Fruit fly (Drosophila melanogaster) whole organism, embryonic: ENCODE data around the gene APP-BP1.
A peak's percentile ranks its signal among the peaks of the same experiment; 100 is the strongest.

ENCODE experiments used
- Ada2b ChIP-seq: fragments of 200-800 bp; sonication (Bioruptor generic); IDR thresholded peaks from 2 replicates; pipeline ENCODE4 v1.3.6; 2022; ENCODE audit warnings: missing biosample characterization, missing genetic modification characterization
- Aef1 ChIP-seq: fragments of 200-800 bp; sonication (Bioruptor generic); IDR thresholded peaks from 3 replicates; pipeline ENCODE4 v1.3.6; 2022; ENCODE audit warnings: missing biosample characterization, missing genetic modification characterization
- CG10209 ChIP-seq: fragments of 200-800 bp; sonication (Bioruptor generic); optimal IDR thresholded peaks from 3 replicates; lab custom pipeline; 2017; ENCODE audit warnings: missing biosample characterization, mild to moderate bottlenecking, missing genetic modification characterization, missing genetic modification reagents
- CG11696 ChIP-seq: fragments of 200-800 bp; sonication (Bioruptor generic); IDR thresholded peaks from 2 replicates; pipeline ENCODE4 v1.3.6; 2022; ENCODE audit warnings: missing biosample characterization, missing genetic modification characterization
- CG13123 ChIP-seq: fragments of 200-800 bp; sonication (Bioruptor generic); optimal IDR thresholded peaks from 2 replicates; lab custom pipeline; 2016; ENCODE audit warnings: missing biosample characterization, missing genetic modification characterization
- CG14050 ChIP-seq: fragments of 200-800 bp; sonication (Bioruptor generic); IDR thresholded peaks from 3 replicates; pipeline ENCODE4 v1.3.6; 2022; ENCODE audit warnings: missing biosample characterization, missing genetic modification characterization
- CG14965 ChIP-seq: fragments of 200-800 bp; sonication (Bioruptor generic); optimal IDR thresholded peaks from 2 replicates; lab custom pipeline; 2016; ENCODE audit warnings: missing biosample characterization, missing genetic modification characterization, borderline replicate concordance
- CG1647 ChIP-seq: fragments of 200-800 bp; sonication (Bioruptor generic); optimal IDR thresholded peaks from 3 replicates; lab custom pipeline; 2016; ENCODE audit warnings: missing biosample characterization, missing genetic modification characterization
- CG17361 ChIP-seq: fragments of 200-800 bp; sonication (Bioruptor generic); IDR thresholded peaks from 3 replicates; pipeline ENCODE4 v1.3.6; 2022; ENCODE audit warnings: missing biosample characterization, missing genetic modification characterization
- CG17568 ChIP-seq: fragments of 200-800 bp; sonication (Bioruptor generic); optimal IDR thresholded peaks from 2 replicates; lab custom pipeline; 2018; ENCODE audit warnings: missing biosample characterization, mild to moderate bottlenecking, missing genetic modification characterization, moderate library complexity
- CG18262 ChIP-seq: fragments of 200-800 bp; optimal IDR thresholded peaks from 3 replicates; lab custom pipeline; 2019; ENCODE audit warnings: missing biosample characterization, mild to moderate bottlenecking, missing genetic modification characterization, moderate library complexity
- CG2875 ChIP-seq: fragments of 200-800 bp; sonication (Bioruptor generic); optimal IDR thresholded peaks from 2 replicates; lab custom pipeline; 2017; ENCODE audit warnings: missing biosample characterization, mild to moderate bottlenecking, missing genetic modification characterization, missing genetic modification reagents
- CG2889 ChIP-seq: fragments of 200-800 bp; sonication (Bioruptor generic); IDR thresholded peaks from 3 replicates; pipeline ENCODE4 v1.3.6; 2022; ENCODE audit warnings: missing biosample characterization, missing genetic modification characterization
- CG34422 ChIP-seq: fragments of 200-800 bp; sonication (Bioruptor generic); IDR thresholded peaks from 3 replicates; pipeline ENCODE4 v1.3.6; 2022; ENCODE audit warnings: missing biosample characterization, missing genetic modification characterization
- CG4854 ChIP-seq: fragments of 200-800 bp; sonication (Bioruptor generic); optimal IDR thresholded peaks from 2 replicates; lab custom pipeline; 2016; ENCODE audit warnings: missing biosample characterization, missing genetic modification characterization, inconsistent platforms
- CG5953 ChIP-seq: fragments of 200-800 bp; sonication (Bioruptor generic); IDR thresholded peaks from 2 replicates; pipeline ENCODE4 v1.3.6; 2022; ENCODE audit warnings: missing biosample characterization, missing genetic modification characterization
- CG7357 ChIP-seq: fragments of 200-800 bp; sonication (Bioruptor generic); IDR thresholded peaks from 3 replicates; pipeline ENCODE4 v1.3.6; 2022; ENCODE audit warnings: missing biosample characterization, missing genetic modification characterization
- CG8359 ChIP-seq: fragments of 200-800 bp; sonication (Bioruptor generic); optimal IDR thresholded peaks from 2 replicates; lab custom pipeline; 2017; ENCODE audit warnings: missing biosample characterization, mild to moderate bottlenecking, missing genetic modification characterization, borderline replicate concordance
- CG9817 ChIP-seq: fragments of 200-800 bp; sonication (Bioruptor generic); optimal IDR thresholded peaks from 2 replicates; lab custom pipeline; 2018; ENCODE audit warnings: missing biosample characterization, mild to moderate bottlenecking, missing genetic modification characterization, moderate library complexity
- CTCF ChIP-seq: fragments of 200-800 bp; sonication (Bioruptor generic); optimal IDR thresholded peaks from 2 replicates; lab custom pipeline; 2017; ENCODE audit warnings: missing biosample characterization, mild to moderate bottlenecking, missing genetic modification characterization, moderate library complexity
- Chrac-16 ChIP-seq: fragments of 200-800 bp; sonication (Bioruptor generic); optimal IDR thresholded peaks from 3 replicates; lab custom pipeline; 2016; ENCODE audit warnings: missing biosample characterization, missing genetic modification characterization
- Dek ChIP-seq: fragments of 200-800 bp; sonication (Bioruptor generic); optimal IDR thresholded peaks from 3 replicates; lab custom pipeline; 2019; ENCODE audit warnings: missing biosample characterization, mild to moderate bottlenecking, missing genetic modification characterization, moderate library complexity
- NC2β ChIP-seq: fragments of 200-800 bp; sonication (Bioruptor generic); optimal IDR thresholded peaks from 2 replicates; lab custom pipeline; 2016; ENCODE audit warnings: missing biosample characterization, missing genetic modification characterization
- NFAT ChIP-seq: fragments of 200-800 bp; sonication (Bioruptor generic); IDR thresholded peaks from 2 replicates; pipeline ENCODE4 v1.3.6; 2022; ENCODE audit warnings: missing biosample characterization, missing genetic modification characterization
- NK7.1 ChIP-seq: fragments of 200-800 bp; sonication (Bioruptor generic); optimal IDR thresholded peaks from 3 replicates; lab custom pipeline; 2016; ENCODE audit warnings: missing biosample characterization, missing genetic modification characterization
- Nf-YC ChIP-seq: fragments of 200-800 bp; optimal IDR thresholded peaks from 3 replicates; lab custom pipeline; 2019; ENCODE audit warnings: missing biosample characterization, mild to moderate bottlenecking, missing genetic modification characterization, moderate library complexity
- Oli ChIP-seq: fragments of 200-800 bp; sonication (Bioruptor generic); optimal IDR thresholded peaks from 2 replicates; lab custom pipeline; 2018; ENCODE audit warnings: missing biosample characterization, mild to moderate bottlenecking, missing genetic modification characterization, moderate library complexity
- abd-A ChIP-seq: fragments of 200-800 bp; sonication (Bioruptor generic); optimal IDR thresholded peaks from 3 replicates; lab custom pipeline; 2019; ENCODE audit warnings: missing biosample characterization, mild to moderate bottlenecking, missing genetic modification characterization, moderate library complexity
- bbx ChIP-seq: fragments of 200-800 bp; sonication (Bioruptor generic); IDR thresholded peaks from 2 replicates; pipeline ENCODE4 v1.3.6; 2022; ENCODE audit warnings: missing biosample characterization, missing genetic modification characterization; ENCODE audit not compliant: partially characterized antibody
- cg ChIP-seq: fragments of 200-800 bp; sonication (Bioruptor generic); optimal IDR thresholded peaks from 3 replicates; lab custom pipeline; 2019; ENCODE audit warnings: missing biosample characterization, mild to moderate bottlenecking, missing genetic modification characterization, moderate library complexity
- chif ChIP-seq, 2 experiments: fragments of 200-800 bp; sonication (Bioruptor generic); optimal IDR thresholded peaks; 3 replicates each; lab custom pipeline; 2016; ENCODE audit warnings: missing biosample characterization in 2 of 2, missing genetic modification characterization in 2 of 2
- dimm ChIP-seq: fragments of 200-800 bp; sonication (Bioruptor generic); IDR thresholded peaks from 2 replicates; pipeline ENCODE4 v1.3.6; 2022; ENCODE audit warnings: missing biosample characterization, missing genetic modification characterization
- eyg ChIP-seq: fragments of 200-800 bp; sonication (Bioruptor generic); optimal IDR thresholded peaks from 3 replicates; lab custom pipeline; 2016; ENCODE audit warnings: missing biosample characterization, missing genetic modification characterization
- fd64A ChIP-seq: fragments of 200-800 bp; sonication (Bioruptor generic); optimal IDR thresholded peaks from 3 replicates; lab custom pipeline; 2018; ENCODE audit warnings: missing biosample characterization, mild to moderate bottlenecking, missing genetic modification characterization
- gfzf ChIP-seq: fragments of 200-800 bp; sonication (Bioruptor generic); optimal IDR thresholded peaks from 2 replicates; lab custom pipeline; 2016; ENCODE audit warnings: missing biosample characterization, mild to moderate bottlenecking, missing genetic modification characterization, moderate library complexity
- ind ChIP-seq: fragments of 200-800 bp; sonication (Bioruptor generic); optimal IDR thresholded peaks from 3 replicates; lab custom pipeline; 2016; ENCODE audit warnings: missing biosample characterization, missing genetic modification characterization
- nerfin-2 ChIP-seq: fragments of 200-800 bp; sonication (Bioruptor generic); IDR thresholded peaks from 2 replicates; pipeline ENCODE4 v1.3.6; 2022; ENCODE audit warnings: missing biosample characterization, missing genetic modification characterization; ENCODE audit not compliant: partially characterized antibody
- pho ChIP-seq: fragments of 200-800 bp; sonication (Bioruptor generic); optimal IDR thresholded peaks from 2 replicates; lab custom pipeline; 2016; ENCODE audit warnings: missing biosample characterization, missing genetic modification characterization
- pzg ChIP-seq: fragments of 200-800 bp; sonication (Bioruptor generic); optimal IDR thresholded peaks from 3 replicates; lab custom pipeline; 2018; ENCODE audit warnings: missing biosample characterization, mild to moderate bottlenecking, missing genetic modification characterization, moderate library complexity
- ro ChIP-seq: fragments of 200-800 bp; sonication (Bioruptor generic); IDR thresholded peaks from 2 replicates; pipeline ENCODE4 v1.3.6; 2022; ENCODE audit warnings: missing biosample characterization, missing genetic modification characterization
- sens-2 ChIP-seq: fragments of 200-800 bp; sonication (Bioruptor generic); IDR thresholded peaks from 2 replicates; pipeline ENCODE4 v1.3.6; 2022; ENCODE audit warnings: missing biosample characterization, missing genetic modification characterization
- slbo ChIP-seq: fragments of 200-800 bp; sonication (Bioruptor generic); IDR thresholded peaks from 2 replicates; pipeline ENCODE4 v1.3.6; 2022; ENCODE audit warnings: missing biosample characterization, missing genetic modification characterization
- tgo ChIP-seq: fragments of 200-800 bp; sonication (Bioruptor generic); IDR thresholded peaks from 3 replicates; pipeline ENCODE4 v1.3.6; 2022; ENCODE audit warnings: missing biosample characterization, missing genetic modification characterization
- tll ChIP-seq, 2 experiments: fragments of 200-800 bp in 1 of 2; fragments of >200 bp in 1 of 2; sonication (Bioruptor generic) in 1 of 2; optimal IDR thresholded peaks; 2 replicates each; lab custom pipeline; 2017 to 2019; ENCODE audit warnings: missing biosample characterization in 2 of 2, missing genetic modification characterization in 2 of 2, mild to moderate bottlenecking in 1 of 2, moderate library complexity in 1 of 2
- toy ChIP-seq: fragments of 200-800 bp; sonication (Bioruptor generic); IDR thresholded peaks from 2 replicates; pipeline ENCODE4 v1.3.6; 2022; ENCODE audit warnings: missing biosample characterization, missing genetic modification characterization
- trh ChIP-seq: fragments of 200-800 bp; sonication (Bioruptor generic); optimal IDR thresholded peaks from 2 replicates; lab custom pipeline; 2016; ENCODE audit warnings: missing biosample characterization, missing genetic modification characterization
- tx ChIP-seq: fragments of 200-800 bp; sonication (Bioruptor generic); optimal IDR thresholded peaks from 2 replicates; lab custom pipeline; 2016; ENCODE audit warnings: missing biosample characterization, missing genetic modification characterization
- unc-4 ChIP-seq: fragments of 200-800 bp; sonication (Bioruptor generic); IDR thresholded peaks from 2 replicates; pipeline ENCODE4 v1.3.6; 2022; ENCODE audit warnings: missing biosample characterization, missing genetic modification characterization; ENCODE audit not compliant: partially characterized antibody
- zf30C ChIP-seq: fragments of 200-800 bp; sonication (Bioruptor generic); optimal IDR thresholded peaks from 3 replicates; lab custom pipeline; 2018; ENCODE audit warnings: missing biosample characterization, mild to moderate bottlenecking, missing genetic modification characterization

APP-BP1 gene

DNA sequence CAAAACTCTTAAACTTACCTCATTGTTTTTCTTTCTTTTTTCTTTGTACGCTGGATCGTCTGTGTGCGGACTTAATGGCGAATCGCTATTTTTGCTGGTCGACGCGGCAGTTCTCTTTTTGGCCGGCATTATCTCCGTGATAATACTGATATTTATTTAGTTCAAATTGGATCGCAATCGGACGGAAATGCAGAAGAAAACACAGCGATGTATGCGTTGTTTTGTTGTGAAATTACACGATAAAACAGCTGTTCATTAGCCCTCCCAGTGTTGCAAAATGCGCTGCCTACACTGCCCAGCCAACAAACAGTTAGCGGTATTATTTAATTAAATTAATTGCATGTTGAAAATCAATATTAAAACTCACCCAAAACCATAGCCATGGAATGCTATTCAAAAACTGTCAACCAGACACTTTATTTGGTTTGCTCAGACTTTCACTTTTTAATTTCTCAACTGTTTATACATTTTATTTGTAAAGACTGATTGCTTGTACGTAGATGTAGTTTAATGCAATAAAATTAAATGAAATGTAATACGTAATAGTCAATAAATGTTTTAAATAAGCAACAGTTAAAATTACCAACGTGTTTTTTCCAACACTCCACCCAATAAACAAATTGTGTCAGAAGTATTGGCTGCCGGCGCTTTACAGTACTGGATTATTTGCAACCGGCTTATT, at the start of gene APP-BP1, which contains the start of gene Irbp18 (continued):
- peak; percentile 66; the same call in 2 of the 3 replicates for TF ChIP-seq CG7357 (GFP tag; lab: Robert Waterston, UW)
- TF ChIP-seq CG10209 = peak; percentile 96
- peak; percentile 50 for TF ChIP-seq CG14965
- TF ChIP-seq NC2β = peak; percentile 93
- TF ChIP-seq CG11696 (GFP tag; lab: Robert Waterston, UW) = peak; percentile 65
- peak; percentile 97 for TF ChIP-seq CG17361
- TF ChIP-seq CG14050 (GFP tag; lab: Robert Waterston, UW) = peak; percentile 74
- peak; percentile 93 for TF ChIP-seq Chrac-16 (GFP tag; lab: Kevin White, UChicago)
- peak; percentile 93 for TF ChIP-seq Oli (tag; lab: Kevin White, UChicago)
- no peak for TF ChIP-seq abd-A
- TF ChIP-seq NFAT = peak; percentile 74
- peak; percentile 59; the same call in 1 of the 2 replicates for TF ChIP-seq dimm
- peak; percentile 87 for TF ChIP-seq NK7.1
- no peak; the same call in 1 of the 2 replicates for TF ChIP-seq ro (GFP tag; lab: Robert Waterston, UW)
- peak; percentile 72 for TF ChIP-seq sens-2 (GFP tag; lab: Robert Waterston, UW)
- peak; percentile 91 for TF ChIP-seq CG1647 (GFP tag; lab: Kevin White, UChicago)
- peak; percentile 82 for TF ChIP-seq Nf-YC (tag; lab: Kevin White, UChicago)
- TF ChIP-seq nerfin-2 = no peak
- TF ChIP-seq pzg (GFP tag; lab: Kevin White, UChicago) = peak; percentile 53
- peak in 1 of 2 experiments; percentile 37 for TF ChIP-seq tll (GFP tag; optimal IDR thresholded peaks at IDR 0.05; lab: Kevin White, UChicago)
- peak; percentile 91 for TF ChIP-seq CG2889 (GFP tag; lab: Robert Waterston, UW)
- TF ChIP-seq CG4854 = peak; percentile 95
- TF ChIP-seq CG18262 (tag; lab: Kevin White, UChicago) = peak; percentile 93
- TF ChIP-seq Aef1 (GFP tag; lab: Robert Waterston, UW) = peak; percentile 83
- TF ChIP-seq Ada2b (GFP tag; lab: Robert Waterston, UW) = peak; percentile 87
- peak; percentile 92 for TF ChIP-seq tx (GFP tag; lab: Kevin White, UChicago)
- peak; percentile 92 for TF ChIP-seq Dek
- TF ChIP-seq trh = peak; percentile 91
- TF ChIP-seq CTCF (GFP tag; lab: Kevin White, UChicago) = peak; percentile 50
- TF ChIP-seq CG13123 = peak; percentile 84
- peak; percentile 32; the same call in 1 of the 2 replicates for TF ChIP-seq unc-4 (GFP tag; lab: Robert Waterston, UW)
- peak; percentile 84 for TF ChIP-seq CG9817 (tag; lab: Kevin White, UChicago)
- TF ChIP-seq zf30C = peak; percentile 25
- peak; percentile 95 for TF ChIP-seq ind (GFP tag; lab: Kevin White, UChicago)
- TF ChIP-seq CG17568 = peak; percentile 87
- peak; percentile 88 for TF ChIP-seq slbo (GFP tag; lab: Robert Waterston, UW)
- peak; percentile 74 for TF ChIP-seq CG8359
- peak; percentile 22 for TF ChIP-seq cg
- peak; percentile 81 for TF ChIP-seq fd64A (GFP tag; lab: Kevin White, UChicago)
- peak; percentile 54; the same call in 1 of the 2 replicates for TF ChIP-seq toy (GFP tag; lab: Robert Waterston, UW)
- TF ChIP-seq tgo = peak; percentile 85
- peak; percentile 87 for TF ChIP-seq CG34422 (GFP tag; lab: Robert Waterston, UW)
- peak; percentile 23 for TF ChIP-seq gfzf (GFP tag; lab: Kevin White, UChicago)
- TF ChIP-seq bbx (GFP tag; lab: Robert Waterston, UW) = peak; percentile 16; the same call in 1 of the 2 replicates
- peak; percentile 90 for TF ChIP-seq CG2875 (GFP tag; lab: Kevin White, UChicago)
- TF ChIP-seq eyg (GFP tag; lab: Kevin White, UChicago) = peak; percentile 79
- TF ChIP-seq CG5953 (GFP tag; lab: Robert Waterston, UW) = no peak; the same call in 1 of the 2 replicates
- peak; percentile 96 for TF ChIP-seq pho (GFP tag; lab: Kevin White, UChicago)
- TF ChIP-seq chif (GFP tag; optimal IDR thresholded peaks at IDR 0.05; lab: Kevin White, UChicago) = peak; percentile 84 to 95
